Worm (Caenorhabditis elegans) whole organism, L2 larva: ENCODE data around the gene Y51H7C.9.

Source experiments
- aly-2 ChIP-seq: fragments of 150-350 bp; optimal IDR thresholded peaks from 2 replicates; lab custom pipeline; 2014; ENCODE audit warnings: missing biosample characterization, missing genetic modification characterization
- ama-1 ChIP-seq: fragments of 150-350 bp; optimal IDR thresholded peaks from 2 replicates; lab custom pipeline; 2018; ENCODE audit warnings: inconsistent platforms
- lsy-2 ChIP-seq, 2 experiments: fragments of 150-350 bp in 1 of 2; sonication (generic microtip) in 1 of 2; optimal IDR thresholded peaks; 2 replicates each; lab custom pipeline; 2014 to 2017; ENCODE audit warnings: missing biosample characterization in 2 of 2, missing genetic modification characterization in 2 of 2
- nhr-21 ChIP-seq: fragments of 150-350 bp; optimal IDR thresholded peaks from 2 replicates; lab custom pipeline; 2014; ENCODE audit warnings: missing biosample characterization, missing genetic modification characterization
- nhr-237 ChIP-seq: fragments of 150-350 bp; optimal IDR thresholded peaks from 2 replicates; lab custom pipeline; 2014; ENCODE audit warnings: missing biosample characterization, missing genetic modification characterization
- nhr-77 ChIP-seq: fragments of 150-350 bp; optimal IDR thresholded peaks from 2 replicates; lab custom pipeline; 2014; ENCODE audit warnings: missing biosample characterization, missing genetic modification characterization

DNA sequence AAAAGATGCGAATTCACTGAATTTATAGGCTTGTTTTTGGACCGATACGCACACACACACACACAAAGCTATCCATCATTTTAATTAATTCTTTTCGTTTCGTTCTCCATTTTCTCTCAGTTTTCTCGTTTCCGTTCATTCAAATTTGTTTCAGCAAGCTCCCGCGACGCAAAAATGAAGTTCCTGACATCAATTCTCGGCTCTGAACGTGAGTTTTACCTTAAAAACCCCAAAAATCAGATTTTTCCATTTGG, 27.0 kb upstream of the Y51H7C.9 start, which contains the start of gene Y51H7C.3:
- no peak for TF ChIP-seq nhr-21
- TF ChIP-seq aly-2 (tag; lab: Kevin White, UChicago), result no peak
- TF ChIP-seq nhr-237, result no peak
- no peak for TF ChIP-seq lsy-2 (tag; optimal IDR thresholded peaks at IDR 0.05; lab: Kevin White, UChicago)
- no peak for TF ChIP-seq ama-1 (lab: Kevin White, UChicago)
- TF ChIP-seq nhr-77, result no peak
